Worm (Caenorhabditis elegans) whole organism, mixed stage, embryonic: Measurements from ENCODE around the gene Y43F8B.17.

Source experiments
- M03D4.4 ChIP-seq: sonication (generic microtip); optimal IDR thresholded peaks from 2 replicates; lab custom pipeline; 2017; ENCODE audit warnings: mild to moderate bottlenecking, missing genetic modification characterization, missing compliant biosample characterization
- bed-3 ChIP-seq: fragments of 200-800 bp; sonication (Bioruptor generic); optimal IDR thresholded peaks from 3 replicates; lab custom pipeline; 2018; ENCODE audit warnings: mild to moderate bottlenecking, missing genetic modification characterization, moderate library complexity, missing compliant biosample characterization
- ceh-39 ChIP-seq: fragments of 150-350 bp; optimal IDR thresholded peaks from 2 replicates; lab custom pipeline; 2014; ENCODE audit warnings: missing biosample characterization, missing genetic modification characterization
- ceh-83 ChIP-seq: fragments of 200-800 bp; sonication (Bioruptor generic); optimal IDR thresholded peaks from 2 replicates; lab custom pipeline; 2018; ENCODE audit warnings: mild to moderate bottlenecking, missing genetic modification characterization, missing compliant biosample characterization
- ces-1 ChIP-seq: fragments of 150-350 bp; optimal IDR thresholded peaks from 2 replicates; lab custom pipeline; 2014; ENCODE audit warnings: missing biosample characterization, missing genetic modification reagents, missing genetic modification characterization
- cnd-1 ChIP-seq: fragments of 200-800 bp; sonication (Bioruptor generic); optimal IDR thresholded peaks from 2 replicates; lab custom pipeline; 2018; ENCODE audit warnings: mild to moderate bottlenecking, missing genetic modification characterization, missing compliant biosample characterization
- drap-1 ChIP-seq: fragments of 200-800 bp; sonication (Bioruptor generic); optimal IDR thresholded peaks from 3 replicates; lab custom pipeline; 2018; ENCODE audit warnings: mild to moderate bottlenecking, missing genetic modification characterization, missing compliant biosample characterization
- elt-1 ChIP-seq: sonication (generic microtip); optimal IDR thresholded peaks from 2 replicates; lab custom pipeline; 2017; ENCODE audit warnings: missing genetic modification characterization, mild to moderate bottlenecking, missing compliant biosample characterization, antibody characterized with exemption, moderate library complexity, borderline replicate concordance; ENCODE audit not compliant: insufficient read depth
- elt-3 ChIP-seq: fragments of 150-350 bp; optimal IDR thresholded peaks from 2 replicates; lab custom pipeline; 2014; ENCODE audit warnings: missing biosample characterization, missing genetic modification characterization
- ham-2 ChIP-seq: fragments of 200-800 bp; sonication (Bioruptor generic); optimal IDR thresholded peaks from 2 replicates; lab custom pipeline; 2018; ENCODE audit warnings: mild to moderate bottlenecking, missing genetic modification characterization, missing compliant biosample characterization
- hlh-1 ChIP-seq: fragments of 150-350 bp; optimal IDR thresholded peaks from 2 replicates; lab custom pipeline; 2014; ENCODE audit warnings: missing biosample characterization, missing genetic modification reagents, missing genetic modification characterization
- lin-32 ChIP-seq: fragments of 200-800 bp; sonication (Bioruptor generic); optimal IDR thresholded peaks from 2 replicates; lab custom pipeline; 2018; ENCODE audit warnings: mild to moderate bottlenecking, missing genetic modification characterization, missing compliant biosample characterization
- lsy-2 ChIP-seq: fragments of 150-350 bp; optimal IDR thresholded peaks from 2 replicates; lab custom pipeline; 2014; ENCODE audit warnings: missing biosample characterization, missing genetic modification characterization
- mep-1 ChIP-seq: fragments of 150-350 bp; optimal IDR thresholded peaks from 2 replicates; lab custom pipeline; 2017; ENCODE audit warnings: missing biosample characterization, missing genetic modification reagents, missing genetic modification characterization, inconsistent platforms
- mls-2 ChIP-seq: sonication (generic microtip); optimal IDR thresholded peaks from 2 replicates; lab custom pipeline; 2016; ENCODE audit warnings: mild to moderate bottlenecking, missing genetic modification characterization, moderate library complexity, missing compliant biosample characterization
- nhr-12 ChIP-seq: fragments of 150-350 bp; optimal IDR thresholded peaks from 2 replicates; lab custom pipeline; 2014; ENCODE audit warnings: missing biosample characterization, missing genetic modification characterization
- nhr-2 ChIP-seq: fragments of 150-350 bp; optimal IDR thresholded peaks from 2 replicates; lab custom pipeline; 2014; ENCODE audit warnings: missing biosample characterization, missing genetic modification characterization
- nhr-237 ChIP-seq: fragments of 150-350 bp; optimal IDR thresholded peaks from 2 replicates; lab custom pipeline; 2014; ENCODE audit warnings: missing biosample characterization, missing genetic modification characterization
- nhr-28 ChIP-seq: fragments of 150-350 bp; optimal IDR thresholded peaks from 2 replicates; lab custom pipeline; 2014; ENCODE audit warnings: missing biosample characterization, missing genetic modification characterization
- pha-4 ChIP-seq: fragments of 150-350 bp; optimal IDR thresholded peaks from 2 replicates; lab custom pipeline; 2018; ENCODE audit warnings: missing biosample characterization, missing genetic modification reagents, missing genetic modification characterization
- sem-2 ChIP-seq: fragments of 200-800 bp; sonication (Bioruptor generic); optimal IDR thresholded peaks from 2 replicates; lab custom pipeline; 2018; ENCODE audit warnings: mild to moderate bottlenecking, missing genetic modification characterization, missing compliant biosample characterization
- snpc-4 ChIP-seq: fragments of 150-350 bp; optimal IDR thresholded peaks from 2 replicates; lab custom pipeline; 2014; ENCODE audit warnings: missing biosample characterization, missing genetic modification characterization
- sptf-1 ChIP-seq: sonication (generic microtip); optimal IDR thresholded peaks from 2 replicates; lab custom pipeline; 2017; ENCODE audit warnings: mild to moderate bottlenecking, missing genetic modification characterization, moderate library complexity, missing compliant biosample characterization
- tbx-8 ChIP-seq: fragments of 200-800 bp; sonication (Bioruptor generic); optimal IDR thresholded peaks from 2 replicates; lab custom pipeline; 2018; ENCODE audit warnings: mild to moderate bottlenecking, missing genetic modification characterization, moderate library complexity, missing compliant biosample characterization
- unc-120 ChIP-seq: sonication (generic microtip); optimal IDR thresholded peaks from 2 replicates; lab custom pipeline; 2017; ENCODE audit warnings: missing genetic modification characterization, missing compliant biosample characterization; ENCODE audit not compliant: poor library complexity, severe bottlenecking
- unc-39 ChIP-seq: fragments of 150-350 bp; optimal IDR thresholded peaks from 2 replicates; lab custom pipeline; 2014; ENCODE audit warnings: missing biosample characterization, missing genetic modification characterization
- unc-62 ChIP-seq: fragments of 150-350 bp; optimal IDR thresholded peaks from 2 replicates; lab custom pipeline; 2014; ENCODE audit warnings: missing biosample characterization, missing genetic modification reagents, missing genetic modification characterization
- zip-8 ChIP-seq: fragments of 150-350 bp; optimal IDR thresholded peaks from 2 replicates; lab custom pipeline; 2014; ENCODE audit warnings: missing biosample characterization, missing genetic modification characterization

Gene Y43F8B.17

DNA sequence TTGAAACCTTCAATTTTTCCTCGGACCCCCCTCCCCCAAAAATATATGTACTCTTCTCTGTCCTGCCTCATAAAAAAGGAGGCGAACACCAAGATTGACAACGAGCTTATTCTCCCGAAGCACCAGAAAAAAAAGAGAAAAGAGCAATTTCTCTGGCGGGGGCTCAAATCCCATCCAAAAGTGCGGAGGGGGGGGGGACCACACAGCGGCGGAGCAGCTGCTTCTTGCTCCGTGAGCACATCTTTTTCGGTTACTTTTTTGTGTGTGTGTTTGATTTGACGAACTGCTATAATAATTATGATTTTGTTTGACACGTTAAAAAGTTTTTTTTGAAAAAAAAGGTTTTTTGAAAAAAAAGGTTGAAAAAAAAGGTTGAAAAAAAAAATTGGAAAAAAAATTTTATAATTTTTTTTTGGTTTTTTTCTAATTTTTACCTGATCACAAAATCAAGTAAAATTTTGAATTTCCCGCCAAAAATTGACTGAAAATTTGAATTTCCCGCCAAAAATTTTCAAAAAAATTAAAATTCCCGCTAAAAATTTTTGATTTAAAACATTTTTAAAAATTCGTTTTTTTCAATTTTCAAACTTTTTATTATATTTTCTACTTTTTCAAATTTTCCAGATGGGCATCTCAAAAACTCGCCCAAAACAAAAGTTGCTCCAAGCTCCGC is 10.5 kb upstream of the Y43F8B.17 start, which contains the start of gene Y43F8B.10:
Gene Y43F8B.10 (plus strand): TSS at position 623 of the 673 bp plus-strand sequence.
- TF ChIP-seq ceh-39 (tag; lab: Kevin White, UChicago) (no peak), lin-32 (GFP tag; lab: Kevin White, UChicago) (no peak), hlh-1 (peak; percentile 64), nhr-2 (no peak), ces-1 (no peak), sem-2 (GFP tag; lab: Kevin White, UChicago) (no peak), lsy-2 (tag; lab: Kevin White, UChicago) (no peak), bed-3 (GFP tag; lab: Kevin White, UChicago) (no peak), snpc-4 (tag; lab: Kevin White, UChicago) (no peak), nhr-237 (tag; lab: Kevin White, UChicago) (no peak), drap-1 (GFP tag; lab: Kevin White, UChicago) (no peak), unc-120 (tag; lab: Kevin White, UChicago) (peak; percentile 29), elt-1 (no peak), unc-39 (tag; lab: Kevin White, UChicago) (no peak)

DNA sequence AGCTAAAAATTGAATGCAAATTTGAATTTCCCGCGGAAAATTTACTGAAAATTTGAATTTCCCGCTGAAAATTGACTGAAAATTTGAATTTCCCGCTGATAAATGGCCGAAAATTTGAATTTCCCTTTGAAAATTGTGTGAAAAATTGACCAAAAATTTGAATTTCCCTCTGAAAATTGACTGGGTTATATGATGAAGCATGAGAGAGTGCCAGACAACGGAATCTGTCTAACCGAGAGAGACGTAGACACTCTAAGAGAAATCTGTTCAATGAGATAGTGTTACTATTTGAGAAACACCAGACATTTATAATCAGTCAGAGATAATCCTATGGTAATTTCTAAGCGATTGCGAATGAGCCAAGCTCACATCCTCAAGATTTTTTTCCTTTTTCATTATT is 7.2 kb upstream of the Y43F8B.17 start:
- TF ChIP-seq pha-4 (tag; lab: Kevin White, UChicago) (no peak), zip-8 (no peak), nhr-28 (tag; lab: Kevin White, UChicago) (no peak), ham-2 (GFP tag; lab: Kevin White, UChicago) (no peak), hlh-1 (no peak), unc-39 (tag; lab: Kevin White, UChicago) (no peak)

DNA sequence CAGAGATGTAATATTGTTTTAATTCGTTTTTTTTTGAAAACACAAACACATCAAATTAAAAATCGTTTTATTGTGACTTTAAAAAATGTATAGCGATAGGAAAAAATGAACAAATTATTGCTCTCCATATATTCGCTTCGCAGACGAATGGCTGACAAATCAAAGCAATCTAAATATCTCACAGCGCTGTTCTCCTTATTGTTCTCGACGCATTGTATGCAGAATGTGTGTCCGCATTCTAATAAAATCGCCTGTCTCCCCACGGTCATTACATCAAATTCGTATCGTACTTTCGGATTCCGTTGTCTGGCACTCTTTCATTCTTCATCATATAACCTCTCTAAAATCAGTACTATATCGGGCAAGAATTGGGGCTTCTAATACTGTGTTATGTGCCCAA is 6.7 kb upstream of the Y43F8B.17 start, which contains the start of gene Y43F8B.9:
Gene Y43F8B.9 (plus strand): TSS at position 301 of the 400 bp plus-strand sequence.
- no peak for TF ChIP-seq unc-62 (GFP tag; lab: Kevin White, UChicago)
- TF ChIP-seq pha-4 (tag; lab: Kevin White, UChicago): no peak
- TF ChIP-seq drap-1 (GFP tag; lab: Kevin White, UChicago): no peak
- TF ChIP-seq nhr-28 (tag; lab: Kevin White, UChicago): no peak
- TF ChIP-seq ceh-83 (GFP tag; lab: Kevin White, UChicago): no peak
- no peak for TF ChIP-seq elt-3 (tag; lab: Kevin White, UChicago)
- no peak for TF ChIP-seq ces-1

DNA sequence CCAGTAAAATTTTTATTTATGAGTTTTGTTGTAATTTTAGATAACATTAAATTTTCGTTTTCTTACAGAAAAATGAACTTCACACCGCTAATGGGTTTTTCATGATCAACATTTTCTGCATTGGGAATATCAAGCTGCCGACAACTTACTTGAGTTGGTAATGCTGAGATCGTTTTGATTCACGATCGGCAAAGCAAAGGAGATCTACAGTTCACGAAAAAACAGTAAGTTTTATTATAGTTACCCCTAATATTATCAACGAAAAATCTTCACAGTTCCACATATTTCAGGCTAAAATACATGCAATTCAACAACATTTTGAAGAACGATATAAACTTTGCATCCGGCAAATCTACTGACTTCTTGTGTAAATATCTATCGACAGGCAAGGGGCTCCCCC is 2.0 kb upstream of the Y43F8B.17 start, which contains the start of gene Y43F8B.22:
Gene Y43F8B.22 (plus strand): TSS at position 301 of the 400 bp plus-strand sequence.
- TF ChIP-seq zip-8: no peak
- TF ChIP-seq, all 35 proteins: peak for 0

DNA sequence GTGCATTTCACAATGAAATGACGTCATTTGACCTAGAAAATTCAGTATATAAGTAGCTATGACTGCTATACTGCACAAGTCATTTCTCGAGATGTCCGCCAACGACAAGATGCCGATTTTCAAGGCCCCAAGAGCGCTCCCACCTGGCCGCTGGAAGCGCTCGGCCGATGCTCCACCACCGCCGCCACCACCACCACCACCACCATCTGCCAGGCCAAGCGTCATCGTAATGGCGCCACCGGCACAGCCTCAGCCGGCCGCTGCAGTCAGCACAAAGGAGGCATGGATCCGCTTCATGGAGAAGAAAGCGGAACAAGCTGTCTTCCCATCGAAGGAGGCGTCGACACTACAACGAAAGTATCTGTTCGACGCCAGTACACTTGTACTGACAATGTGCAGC is 740 bp downstream of the Y43F8B.17 start, which contains the start of gene Y43F8B.28:
Gene Y43F8B.28 (plus strand): TSS at position 59 of the 400 bp plus-strand sequence.
- TF ChIP-seq unc-39 (tag; lab: Kevin White, UChicago) (no peak), hlh-1 (no peak), cnd-1 (tag; lab: Kevin White, UChicago) (no peak)

DNA sequence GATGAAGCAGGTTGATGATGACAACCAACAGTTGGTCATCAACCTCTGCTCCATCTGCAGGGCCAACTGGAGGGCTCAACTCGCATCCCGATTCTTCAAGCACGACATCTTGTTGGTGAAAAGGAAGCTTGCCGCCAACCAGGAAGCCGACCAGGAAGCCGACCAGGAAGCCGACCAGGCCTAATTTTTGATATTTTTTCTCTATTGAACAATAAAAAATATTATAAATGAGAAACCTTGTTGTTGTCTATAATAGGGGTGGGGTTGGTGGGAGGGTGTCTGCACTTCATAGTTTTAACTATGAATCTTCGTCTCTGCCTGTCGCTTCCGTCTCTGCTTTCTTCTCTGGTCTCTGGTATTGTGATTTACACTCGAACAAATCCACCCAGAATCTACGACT is 1.2 kb downstream of the Y43F8B.17 start, which contains the start of gene Y43F8B.18:
Gene Y43F8B.18 (plus strand): TSS at position 301 of the 400 bp plus-strand sequence.
- TF ChIP-seq M03D4.4 (tag; lab: Kevin White, UChicago) (no peak), nhr-2 (no peak), tbx-8 (GFP tag; lab: Kevin White, UChicago) (no peak), ces-1 (no peak), elt-1 (no peak), pha-4 (tag; lab: Kevin White, UChicago) (no peak), zip-8 (no peak), sptf-1 (tag; lab: Kevin White, UChicago) (no peak), lsy-2 (tag; lab: Kevin White, UChicago) (no peak), mls-2 (tag; lab: Kevin White, UChicago) (no peak), nhr-12 (tag; lab: Kevin White, UChicago) (no peak), lin-32 (GFP tag; lab: Kevin White, UChicago) (no peak), unc-120 (tag; lab: Kevin White, UChicago) (no peak), mep-1 (tag; lab: Kevin White, UChicago) (no peak)
